Worm (Caenorhabditis elegans): ENCODE data around the gene pes-23.

ce11 chrX:6856793-6857192 lies 44.4 kb upstream of the pes-23 start:
- TF ChIP-seq fkh-6 (tag; optimal IDR thresholded peaks at IDR 0.05) (no peak), elt-2 (tag; optimal IDR thresholded peaks at IDR 0.05) (no peak), nhr-11 (tag; optimal IDR thresholded peaks at IDR 0.05) (no peak)

Data from whole organism, late embryonic.